Worm (Caenorhabditis elegans) whole organism, L1 larva: ENCODE data around the gene hsp-12.6.

Experiments
- C04F5.9 ChIP-seq: sonication (generic microtip); optimal IDR thresholded peaks from 2 replicates; lab custom pipeline; 2016; ENCODE audit warnings: missing genetic modification characterization, missing compliant biosample characterization
- F16B12.6 ChIP-seq: fragments of 150-350 bp; optimal IDR thresholded peaks from 2 replicates; lab custom pipeline; 2014; ENCODE audit warnings: missing biosample characterization, missing genetic modification characterization
- Y116A8C.19 ChIP-seq: sonication (generic microtip); optimal IDR thresholded peaks from 2 replicates; lab custom pipeline; 2016; ENCODE audit warnings: missing compliant biosample characterization, missing genetic modification characterization, borderline replicate concordance
- aha-1 ChIP-seq: fragments of 150-350 bp; optimal IDR thresholded peaks from 2 replicates; lab custom pipeline; 2014; ENCODE audit warnings: missing biosample characterization, missing genetic modification characterization
- alr-1 ChIP-seq: fragments of 200-800 bp; sonication (Bioruptor generic); optimal IDR thresholded peaks from 2 replicates; lab custom pipeline; 2018; ENCODE audit warnings: borderline replicate concordance, mild to moderate bottlenecking, missing genetic modification characterization, missing compliant biosample characterization
- aly-2 ChIP-seq: fragments of 150-350 bp; optimal IDR thresholded peaks from 2 replicates; lab custom pipeline; 2014; ENCODE audit warnings: missing biosample characterization, missing genetic modification characterization
- ama-1 ChIP-seq: fragments of 150-350 bp; optimal IDR thresholded peaks from 2 replicates; lab custom pipeline; 2014
- ceh-63 ChIP-seq: fragments of 200-800 bp; sonication (Bioruptor generic); optimal IDR thresholded peaks from 2 replicates; lab custom pipeline; 2018; ENCODE audit warnings: mild to moderate bottlenecking, missing genetic modification characterization, missing compliant biosample characterization
- ceh-82 ChIP-seq, 3 experiments: fragments of 150-350 bp in 1 of 3; sonication (generic microtip) in 2 of 3; optimal IDR thresholded peaks; 2 replicates each; lab custom pipeline; 2014 to 2017; ENCODE audit warnings: missing biosample characterization in 3 of 3, missing genetic modification characterization in 3 of 3
- ceh-90 ChIP-seq: sonication (generic microtip); optimal IDR thresholded peaks from 2 replicates; lab custom pipeline; 2016; ENCODE audit warnings: missing genetic modification characterization, missing compliant biosample characterization
- efl-1 ChIP-seq, 4 experiments: fragments of 150-350 bp; optimal IDR thresholded peaks in 3 of 4; peaks in 1 of 4; 1 replicate in 1 of 4; 2 replicates in 3 of 4; lab custom pipeline; 2014; ENCODE audit warnings: missing biosample characterization in 2 of 4, missing genetic modification characterization in 2 of 4, missing genetic modification reagents in 2 of 4
- efl-3 ChIP-seq: fragments of 200-800 bp; sonication (Bioruptor generic); optimal IDR thresholded peaks from 2 replicates; lab custom pipeline; 2018; ENCODE audit warnings: mild to moderate bottlenecking, missing genetic modification characterization, missing compliant biosample characterization
- elt-3 ChIP-seq, 6 experiments: fragments of 150-350 bp in 1 of 6; sonication (generic microtip); optimal IDR thresholded peaks; 2 replicates each; lab custom pipeline; 2017 to 2018; ENCODE audit warnings: missing biosample characterization in 6 of 6, missing genetic modification characterization in 6 of 6, inconsistent platforms in 1 of 6
- fkh-10 ChIP-seq: sonication (generic microtip); optimal IDR thresholded peaks from 2 replicates; lab custom pipeline; 2017; ENCODE audit warnings: missing biosample characterization, missing genetic modification reagents, missing genetic modification characterization
- fkh-4 ChIP-seq: sonication (generic microtip); optimal IDR thresholded peaks from 2 replicates; lab custom pipeline; 2016; ENCODE audit warnings: missing compliant biosample characterization, missing genetic modification characterization, borderline replicate concordance
- fkh-8 ChIP-seq: sonication (generic microtip); optimal IDR thresholded peaks from 2 replicates; lab custom pipeline; 2016; ENCODE audit warnings: mild to moderate bottlenecking, missing genetic modification characterization, missing compliant biosample characterization
- fos-1 ChIP-seq: fragments of 150-350 bp; optimal IDR thresholded peaks from 2 replicates; lab custom pipeline; 2014; ENCODE audit warnings: missing biosample characterization, missing genetic modification characterization
- hlh-17 ChIP-seq: fragments of 200-800 bp; sonication (Bioruptor generic); optimal IDR thresholded peaks from 2 replicates; lab custom pipeline; 2018; ENCODE audit warnings: missing genetic modification characterization, mild to moderate bottlenecking, missing compliant biosample characterization, moderate library complexity, borderline replicate concordance
- irx-1 ChIP-seq: sonication (generic microtip); optimal IDR thresholded peaks from 2 replicates; lab custom pipeline; 2016; ENCODE audit warnings: missing genetic modification characterization, missing compliant biosample characterization
- jun-1 ChIP-seq: fragments of 150-350 bp; optimal IDR thresholded peaks from 2 replicates; lab custom pipeline; 2014; ENCODE audit warnings: missing biosample characterization, missing genetic modification reagents, missing genetic modification characterization
- lin-13 ChIP-seq: fragments of 150-350 bp; optimal IDR thresholded peaks from 2 replicates; lab custom pipeline; 2014; ENCODE audit warnings: missing biosample characterization, missing genetic modification reagents, missing genetic modification characterization
- mef-2 ChIP-seq: fragments of 150-350 bp; optimal IDR thresholded peaks from 2 replicates; lab custom pipeline; 2014; ENCODE audit warnings: missing biosample characterization, missing genetic modification characterization
- nhr-11 ChIP-seq: fragments of 150-350 bp; optimal IDR thresholded peaks from 2 replicates; lab custom pipeline; 2014; ENCODE audit warnings: missing biosample characterization, missing genetic modification characterization
- nhr-19 ChIP-seq: fragments of 200-800 bp; sonication (Bioruptor generic); conservative IDR thresholded peaks from 2 replicates; pipeline ENCODE4 v1.3.6; 2022; ENCODE audit warnings: missing genetic modification characterization, missing compliant biosample characterization
- nhr-237 ChIP-seq: fragments of 150-350 bp; optimal IDR thresholded peaks from 2 replicates; lab custom pipeline; 2014; ENCODE audit warnings: missing biosample characterization, missing genetic modification characterization
- nhr-28 ChIP-seq: fragments of 150-350 bp; optimal IDR thresholded peaks from 2 replicates; lab custom pipeline; 2014; ENCODE audit warnings: missing biosample characterization, missing genetic modification characterization
- nhr-71 ChIP-seq: sonication (generic microtip); optimal IDR thresholded peaks from 2 replicates; lab custom pipeline; 2016; ENCODE audit warnings: mild to moderate bottlenecking, missing genetic modification characterization, moderate library complexity, missing compliant biosample characterization
- nhr-84 ChIP-seq: sonication (generic microtip); optimal IDR thresholded peaks from 2 replicates; lab custom pipeline; 2017; ENCODE audit warnings: missing biosample characterization, missing genetic modification characterization
- nhr-85 ChIP-seq: sonication (generic microtip); peaks from one replicate; lab custom pipeline; 2016; ENCODE audit warnings: missing genetic modification characterization, inconsistent platforms, missing compliant biosample characterization
- nhr-90 ChIP-seq: sonication (generic microtip); optimal IDR thresholded peaks from 2 replicates; lab custom pipeline; 2016; ENCODE audit warnings: mild to moderate bottlenecking, missing genetic modification characterization, missing compliant biosample characterization; ENCODE audit not compliant: poor library complexity
- pqm-1 ChIP-seq: sonication (generic microtip); optimal IDR thresholded peaks from 3 replicates; lab custom pipeline; 2017; ENCODE audit warnings: missing biosample characterization, missing genetic modification characterization
- rnt-1 ChIP-seq: sonication (generic microtip); optimal IDR thresholded peaks from 2 replicates; lab custom pipeline; 2016; ENCODE audit warnings: mild to moderate bottlenecking, missing genetic modification characterization, moderate library complexity, missing compliant biosample characterization
- skn-1 ChIP-seq: fragments of 150-350 bp; optimal IDR thresholded peaks from 2 replicates; lab custom pipeline; 2014; ENCODE audit warnings: missing biosample characterization, missing genetic modification characterization
- snpc-4 ChIP-seq: fragments of 150-350 bp; optimal IDR thresholded peaks from 2 replicates; lab custom pipeline; 2014; ENCODE audit warnings: missing biosample characterization, missing genetic modification characterization
- snu-23 ChIP-seq: sonication (generic microtip); optimal IDR thresholded peaks from 2 replicates; lab custom pipeline; 2016; ENCODE audit warnings: missing genetic modification characterization, missing compliant biosample characterization
- tbx-2 ChIP-seq: sonication (generic microtip); optimal IDR thresholded peaks from 2 replicates; lab custom pipeline; 2016; ENCODE audit warnings: missing genetic modification characterization, missing compliant biosample characterization
- tlp-1 ChIP-seq: fragments of 150-350 bp; optimal IDR thresholded peaks from 2 replicates; lab custom pipeline; 2014; ENCODE audit warnings: missing biosample characterization, missing genetic modification characterization
- unc-130 ChIP-seq: fragments of 150-350 bp; optimal IDR thresholded peaks from 2 replicates; lab custom pipeline; 2017; ENCODE audit warnings: missing biosample characterization, missing genetic modification characterization, inconsistent platforms
- unc-30 ChIP-seq: sonication (generic microtip); optimal IDR thresholded peaks from 2 replicates; lab custom pipeline; 2017; ENCODE audit warnings: missing biosample characterization, missing genetic modification characterization
- unc-62 ChIP-seq: fragments of 150-350 bp; optimal IDR thresholded peaks from 2 replicates; lab custom pipeline; 2014; ENCODE audit warnings: missing biosample characterization, missing genetic modification reagents, missing genetic modification characterization
- unc-86 ChIP-seq: sonication (generic microtip); optimal IDR thresholded peaks from 2 replicates; lab custom pipeline; 2016; ENCODE audit warnings: missing genetic modification characterization, missing compliant biosample characterization
- unc-98 ChIP-seq: fragments of 200-800 bp; sonication (Bioruptor generic); IDR thresholded peaks from 2 replicates; pipeline ENCODE4 v1.3.6; 2022; ENCODE audit warnings: missing genetic modification characterization, missing compliant biosample characterization
- vab-15 ChIP-seq: sonication (generic microtip); optimal IDR thresholded peaks from 2 replicates; lab custom pipeline; 2017; ENCODE audit warnings: missing genotype, mild to moderate bottlenecking, missing genetic modification characterization, missing compliant biosample characterization
- xbp-1 ChIP-seq: sonication (generic microtip); optimal IDR thresholded peaks from 2 replicates; lab custom pipeline; 2016; ENCODE audit warnings: missing genetic modification characterization, missing compliant biosample characterization
- ztf-4 ChIP-seq: fragments of 150-350 bp; optimal IDR thresholded peaks from 2 replicates; lab custom pipeline; 2014; ENCODE audit warnings: missing biosample characterization, missing genetic modification characterization

hsp-12.6 gene

DNA sequence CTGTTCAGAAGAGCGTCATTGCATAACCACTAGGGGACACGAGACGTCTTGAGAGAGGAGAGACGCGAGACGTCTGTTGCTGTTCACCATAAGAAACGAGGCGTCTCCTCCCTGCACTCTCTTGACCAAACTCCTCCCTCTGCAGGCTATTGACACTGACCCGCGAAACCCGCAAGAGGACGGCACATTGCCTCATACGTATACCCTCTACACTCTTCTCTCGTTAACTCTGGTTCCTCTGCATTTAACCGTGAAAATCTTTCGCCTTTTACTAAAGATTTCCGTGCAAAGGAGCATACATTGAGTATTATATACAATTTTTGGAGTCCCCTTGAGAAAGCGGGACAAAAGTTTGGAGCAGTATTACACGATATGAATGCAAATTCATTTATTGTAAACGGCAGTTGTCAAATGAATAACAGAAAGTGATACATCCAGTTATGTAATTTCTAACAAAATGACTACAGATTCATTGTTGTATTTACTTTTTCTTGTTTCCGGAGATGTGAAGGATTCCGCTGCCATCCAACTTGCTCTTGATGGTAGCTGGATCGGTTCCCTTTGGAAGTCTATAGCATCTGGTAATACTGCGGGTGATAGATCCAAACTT is 2.5 kb downstream of the hsp-12.6 start (continued):
- TF ChIP-seq xbp-1 (tag; lab: Kevin White, UChicago) (peak; percentile 96), rnt-1 (tag; lab: Kevin White, UChicago) (peak; percentile 94), nhr-28 (no peak), skn-1 (tag; lab: Kevin White, UChicago) (peak; percentile 78), aly-2 (peak; percentile 93), tlp-1 (tag; lab: Kevin White, UChicago) (no peak), fkh-8 (tag; lab: Kevin White, UChicago) (peak; percentile 94), F16B12.6 (tag; lab: Kevin White, UChicago) (peak; percentile 51), ceh-82 (tag; optimal IDR thresholded peaks at IDR 0.05; lab: Kevin White, UChicago) (peak; percentile 74 to 87 (median 85)), hlh-17 (GFP tag; lab: Kevin White, UChicago) (peak; percentile 57), aha-1 (tag; lab: Kevin White, UChicago) (peak; percentile 22), tbx-2 (tag; lab: Kevin White, UChicago) (peak; percentile 95), fkh-4 (tag; lab: Kevin White, UChicago) (peak; percentile 52), unc-130 (peak; percentile 76), efl-1 (optimal IDR thresholded peaks at IDR 0.05; lab: Kevin White, UChicago) (peak; percentile 83 to 84), efl-1 (GFP tag; optimal IDR thresholded peaks at IDR 0.05 in 1 of 2; lab: Kevin White, UChicago) (peak; percentile 70 to 97), ztf-4 (tag; lab: Kevin White, UChicago) (peak; percentile 83), unc-98 (0 out of 2 replicates have a peak, but pooled peaks have one; percentile 19), Y116A8C.19 (no peak), vab-15 (tag; lab: Kevin White, UChicago) (peak; percentile 48), pqm-1 (no peak), jun-1 (tag; lab: Kevin White, UChicago) (peak; percentile 95), nhr-84 (tag; lab: Kevin White, UChicago) (no peak), irx-1 (tag; lab: Kevin White, UChicago) (peak; percentile 93), snpc-4 (tag; lab: Kevin White, UChicago) (peak; percentile 99), unc-30 (tag; lab: Kevin White, UChicago) (no peak), nhr-11 (tag; lab: Kevin White, UChicago) (peak; percentile 50), fos-1 (peak; percentile 89), C04F5.9 (tag; lab: Kevin White, UChicago) (peak; percentile 61), nhr-85 (tag; lab: Kevin White, UChicago) (peak; percentile 97), nhr-71 (tag; lab: Kevin White, UChicago) (peak; percentile 97), ceh-63 (GFP tag; lab: Kevin White, UChicago) (no peak), mef-2 (tag; lab: Kevin White, UChicago) (peak; percentile 47), nhr-237 (peak; percentile 87), alr-1 (tag; lab: Kevin White, UChicago) (no peak), fkh-10 (GFP tag; lab: Kevin White, UChicago) (peak; percentile 87), elt-3 (tag; optimal IDR thresholded peaks at IDR 0.05; lab: Kevin White, UChicago) (peak in 4 of 6 experiments; percentile 41 to 80 (median 65)), lin-13 (GFP tag; lab: Kevin White, UChicago) (peak; percentile 91), nhr-90 (tag; lab: Kevin White, UChicago) (peak; percentile 96), unc-62 (peak; percentile 40), unc-86 (peak; percentile 93), ama-1 (lab: Kevin White, UChicago) (peak; percentile 98), snu-23 (GFP tag; lab: Kevin White, UChicago) (peak; percentile 97), nhr-19 (GFP tag; lab: Robert Waterston, UW) (peak; percentile 96), efl-3 (GFP tag; lab: Kevin White, UChicago) (peak; percentile 30), ceh-90 (no peak)
